Worm (Caenorhabditis elegans) whole organism, mixed stage, embryonic: Measurements from ENCODE around the gene ugt-9.

Experiments
- M03D4.4 ChIP-seq: sonication (generic microtip); optimal IDR thresholded peaks from 2 replicates; lab custom pipeline; 2017; ENCODE audit warnings: mild to moderate bottlenecking, missing genetic modification characterization, missing compliant biosample characterization
- bed-3 ChIP-seq: fragments of 200-800 bp; sonication (Bioruptor generic); optimal IDR thresholded peaks from 3 replicates; lab custom pipeline; 2018; ENCODE audit warnings: mild to moderate bottlenecking, missing genetic modification characterization, moderate library complexity, missing compliant biosample characterization
- blmp-1 ChIP-seq: fragments of 150-350 bp; optimal IDR thresholded peaks from 2 replicates; lab custom pipeline; 2014; ENCODE audit warnings: missing biosample characterization, missing genetic modification characterization
- ceh-39 ChIP-seq: fragments of 150-350 bp; optimal IDR thresholded peaks from 2 replicates; lab custom pipeline; 2014; ENCODE audit warnings: missing biosample characterization, missing genetic modification characterization
- ceh-43 ChIP-seq: fragments of 200-800 bp; sonication (Bioruptor generic); optimal IDR thresholded peaks from 2 replicates; lab custom pipeline; 2018; ENCODE audit warnings: mild to moderate bottlenecking, missing genetic modification characterization, moderate library complexity, missing compliant biosample characterization
- ces-1 ChIP-seq: fragments of 150-350 bp; optimal IDR thresholded peaks from 2 replicates; lab custom pipeline; 2014; ENCODE audit warnings: missing biosample characterization, missing genetic modification reagents, missing genetic modification characterization
- cnd-1 ChIP-seq: fragments of 200-800 bp; sonication (Bioruptor generic); optimal IDR thresholded peaks from 2 replicates; lab custom pipeline; 2018; ENCODE audit warnings: mild to moderate bottlenecking, missing genetic modification characterization, missing compliant biosample characterization
- drap-1 ChIP-seq: fragments of 200-800 bp; sonication (Bioruptor generic); optimal IDR thresholded peaks from 3 replicates; lab custom pipeline; 2018; ENCODE audit warnings: mild to moderate bottlenecking, missing genetic modification characterization, missing compliant biosample characterization
- elt-1 ChIP-seq: sonication (generic microtip); optimal IDR thresholded peaks from 2 replicates; lab custom pipeline; 2017; ENCODE audit warnings: missing genetic modification characterization, mild to moderate bottlenecking, missing compliant biosample characterization, antibody characterized with exemption, moderate library complexity, borderline replicate concordance; ENCODE audit not compliant: insufficient read depth
- flh-1 ChIP-seq: fragments of 200-800 bp; sonication (Bioruptor generic); optimal IDR thresholded peaks from 2 replicates; lab custom pipeline; 2018; ENCODE audit warnings: mild to moderate bottlenecking, missing genetic modification characterization, moderate library complexity, missing compliant biosample characterization
- hlh-1 ChIP-seq: fragments of 150-350 bp; optimal IDR thresholded peaks from 2 replicates; lab custom pipeline; 2014; ENCODE audit warnings: missing biosample characterization, missing genetic modification reagents, missing genetic modification characterization
- lin-32 ChIP-seq: fragments of 200-800 bp; sonication (Bioruptor generic); optimal IDR thresholded peaks from 2 replicates; lab custom pipeline; 2018; ENCODE audit warnings: mild to moderate bottlenecking, missing genetic modification characterization, missing compliant biosample characterization
- lsy-2 ChIP-seq: fragments of 150-350 bp; optimal IDR thresholded peaks from 2 replicates; lab custom pipeline; 2014; ENCODE audit warnings: missing biosample characterization, missing genetic modification characterization
- mab-5 ChIP-seq: fragments of 150-350 bp; optimal IDR thresholded peaks from 2 replicates; lab custom pipeline; 2014; ENCODE audit warnings: missing biosample characterization, missing genetic modification characterization
- mep-1 ChIP-seq: fragments of 150-350 bp; optimal IDR thresholded peaks from 2 replicates; lab custom pipeline; 2017; ENCODE audit warnings: missing biosample characterization, missing genetic modification reagents, missing genetic modification characterization, inconsistent platforms
- mls-2 ChIP-seq: sonication (generic microtip); optimal IDR thresholded peaks from 2 replicates; lab custom pipeline; 2016; ENCODE audit warnings: mild to moderate bottlenecking, missing genetic modification characterization, moderate library complexity, missing compliant biosample characterization
- nhr-237 ChIP-seq: fragments of 150-350 bp; optimal IDR thresholded peaks from 2 replicates; lab custom pipeline; 2014; ENCODE audit warnings: missing biosample characterization, missing genetic modification characterization
- nhr-76 ChIP-seq: sonication (generic microtip); optimal IDR thresholded peaks from 2 replicates; lab custom pipeline; 2017; ENCODE audit warnings: missing biosample characterization, missing genetic modification characterization
- pha-4 ChIP-seq: fragments of 150-350 bp; optimal IDR thresholded peaks from 2 replicates; lab custom pipeline; 2018; ENCODE audit warnings: missing biosample characterization, missing genetic modification reagents, missing genetic modification characterization
- sem-2 ChIP-seq: fragments of 200-800 bp; sonication (Bioruptor generic); optimal IDR thresholded peaks from 2 replicates; lab custom pipeline; 2018; ENCODE audit warnings: mild to moderate bottlenecking, missing genetic modification characterization, missing compliant biosample characterization
- snpc-4 ChIP-seq: fragments of 150-350 bp; optimal IDR thresholded peaks from 2 replicates; lab custom pipeline; 2014; ENCODE audit warnings: missing biosample characterization, missing genetic modification characterization
- sptf-1 ChIP-seq: sonication (generic microtip); optimal IDR thresholded peaks from 2 replicates; lab custom pipeline; 2017; ENCODE audit warnings: mild to moderate bottlenecking, missing genetic modification characterization, moderate library complexity, missing compliant biosample characterization
- unc-120 ChIP-seq: sonication (generic microtip); optimal IDR thresholded peaks from 2 replicates; lab custom pipeline; 2017; ENCODE audit warnings: missing genetic modification characterization, missing compliant biosample characterization; ENCODE audit not compliant: poor library complexity, severe bottlenecking
- unc-39 ChIP-seq: fragments of 150-350 bp; optimal IDR thresholded peaks from 2 replicates; lab custom pipeline; 2014; ENCODE audit warnings: missing biosample characterization, missing genetic modification characterization
- unc-62 ChIP-seq: fragments of 150-350 bp; optimal IDR thresholded peaks from 2 replicates; lab custom pipeline; 2014; ENCODE audit warnings: missing biosample characterization, missing genetic modification reagents, missing genetic modification characterization
- zip-8 ChIP-seq: fragments of 150-350 bp; optimal IDR thresholded peaks from 2 replicates; lab custom pipeline; 2014; ENCODE audit warnings: missing biosample characterization, missing genetic modification characterization
- ztf-11 ChIP-seq: fragments of 150-350 bp; optimal IDR thresholded peaks from 2 replicates; lab custom pipeline; 2014; ENCODE audit warnings: missing biosample characterization, missing genetic modification characterization

Gene ugt-9

DNA sequence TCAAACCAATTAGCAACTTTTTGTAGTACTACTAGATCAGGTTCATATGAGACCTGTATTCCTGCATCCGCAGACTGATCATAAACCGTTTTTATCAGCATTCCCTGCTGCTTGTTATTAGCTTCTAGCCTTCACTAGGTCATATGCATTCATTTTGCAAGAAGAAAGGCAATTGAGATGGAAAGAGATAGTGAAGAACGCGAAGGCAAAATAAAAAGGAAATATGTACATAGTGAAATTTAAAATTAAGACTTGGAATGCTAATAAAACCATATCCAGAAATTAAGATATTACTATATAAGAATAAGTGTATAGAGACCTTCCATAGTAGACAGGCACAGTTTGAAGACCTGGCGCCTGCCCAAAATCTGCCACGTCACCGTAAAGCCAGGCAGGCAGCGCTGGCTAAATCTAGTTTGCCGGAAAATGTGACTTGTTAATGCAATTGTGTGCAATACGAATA is 24.9 kb downstream of the ugt-9 start, which contains the start of the genes C02E7.8 and srh-23:
C02E7.8 (minus strand) TSS at position 101 of the 463 bp plus-strand sequence.
srh-23 (plus strand) TSS at position 413 of the 463 bp plus-strand sequence.
- no peak for TF ChIP-seq M03D4.4

DNA sequence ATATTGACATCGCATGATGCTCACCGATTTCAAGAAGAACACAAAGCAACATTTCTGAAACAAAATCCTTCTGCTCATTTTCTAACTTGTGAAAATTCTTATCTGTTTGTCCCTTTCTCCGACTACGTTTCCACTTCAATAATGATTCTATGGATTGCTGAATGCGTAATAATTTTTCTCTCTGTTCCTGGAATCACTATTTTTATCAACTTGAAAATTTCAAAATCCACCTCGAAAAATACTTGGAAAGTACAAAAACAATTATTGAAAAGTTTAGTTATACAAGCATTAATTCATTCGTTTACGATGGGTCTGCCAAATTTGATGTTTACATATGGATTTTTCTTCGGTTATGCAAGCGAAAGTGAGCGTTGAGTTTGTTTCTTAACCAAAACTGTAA is 26.2 kb downstream of the ugt-9 start, which contains the start of gene srh-22:
srh-22 (plus strand) TSS at position 301 of the 400 bp plus-strand sequence.
- TF ChIP-seq zip-8 (tag; lab: Kevin White, UChicago) (no peak), unc-39 (tag; lab: Kevin White, UChicago) (no peak), ceh-39 (tag; lab: Kevin White, UChicago) (no peak), ztf-11 (tag; lab: Kevin White, UChicago) (no peak)
- TF ChIP-seq, all 35 proteins: peak for 0

DNA sequence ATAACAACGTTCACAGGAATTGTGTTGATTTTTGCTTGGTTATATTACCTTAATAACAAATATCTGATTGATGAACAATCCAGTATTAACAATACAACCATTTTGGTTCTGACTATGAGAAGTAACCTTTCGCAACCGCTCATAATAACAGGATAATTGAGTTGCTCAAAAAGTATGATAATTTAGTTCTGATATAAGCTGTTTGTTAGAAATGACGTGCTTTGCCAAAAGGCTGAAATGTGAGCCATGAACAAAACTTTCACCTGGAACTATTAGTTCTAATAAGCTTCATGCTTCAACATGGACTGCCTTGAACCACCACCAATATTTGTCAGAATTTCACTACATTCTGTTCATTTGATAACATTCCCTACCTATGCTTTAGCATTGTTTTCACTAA is 28.8 kb downstream of the ugt-9 start, which contains the start of gene srh-20:
srh-20 (plus strand) TSS at position 301 of the 400 bp plus-strand sequence.
- no peak for TF ChIP-seq sem-2 (GFP tag; lab: Kevin White, UChicago)

DNA sequence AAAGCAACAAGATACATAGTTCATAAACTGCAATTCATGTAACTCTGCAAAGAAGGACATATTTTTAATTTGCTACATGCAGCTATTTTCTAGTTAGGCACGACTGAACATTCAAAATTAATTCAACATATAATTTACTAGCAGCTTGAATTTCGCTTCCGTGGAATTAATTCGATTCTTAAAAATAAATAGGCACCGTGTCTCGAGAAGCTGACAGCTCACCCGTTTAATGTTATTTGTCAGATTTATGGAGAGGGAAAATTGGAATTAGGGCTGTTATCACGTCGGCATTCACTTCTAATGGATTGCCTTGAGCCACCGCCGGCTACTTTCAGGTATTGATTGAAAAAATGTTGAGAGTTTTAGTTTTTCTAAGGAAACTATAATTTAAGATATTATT is 30.5 kb downstream of the ugt-9 start, which contains the start of gene srh-21:
srh-21 (plus strand) TSS at position 301 of the 400 bp plus-strand sequence.
- TF ChIP-seq zip-8 (tag; lab: Kevin White, UChicago) = no peak
- TF ChIP-seq mab-5 (tag; lab: Kevin White, UChicago) = no peak
- no peak for TF ChIP-seq bed-3 (GFP tag; lab: Kevin White, UChicago)
- no peak for TF ChIP-seq nhr-237
- TF ChIP-seq sptf-1 = no peak
- no peak for TF ChIP-seq unc-39 (tag; lab: Kevin White, UChicago)
- TF ChIP-seq drap-1 = no peak
- no peak for TF ChIP-seq hlh-1 (tag; lab: Kevin White, UChicago)
- no peak for TF ChIP-seq lsy-2 (tag; lab: Kevin White, UChicago)
- no peak for TF ChIP-seq elt-1 (tag; lab: Kevin White, UChicago)
- TF ChIP-seq unc-120 = no peak
- TF ChIP-seq mls-2 = no peak
- TF ChIP-seq nhr-76 (tag; lab: Kevin White, UChicago) = no peak
- TF ChIP-seq cnd-1 = no peak

DNA sequence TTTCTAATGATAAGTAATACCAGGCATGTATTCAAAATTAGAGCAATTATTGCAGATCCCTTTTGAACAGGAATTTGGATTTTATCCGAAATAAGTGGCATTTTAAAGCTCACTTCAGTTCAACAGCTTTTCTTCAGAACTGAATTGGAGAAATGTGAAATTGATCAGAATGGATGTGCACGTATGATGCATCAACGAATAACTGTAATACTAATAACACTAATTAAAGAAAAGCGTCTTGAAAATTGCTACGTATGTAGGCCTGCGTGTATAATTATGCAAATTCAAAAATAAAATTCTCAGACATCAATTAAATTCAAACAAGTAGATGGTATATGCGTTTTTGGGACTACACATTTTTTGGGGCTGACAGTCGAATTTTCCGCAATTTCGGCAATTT is 34.0 kb downstream of the ugt-9 start, which contains the start of gene str-205:
str-205 (minus strand) TSS at position 101 of the 400 bp plus-strand sequence.
- TF ChIP-seq bed-3 (GFP tag; lab: Kevin White, UChicago) (no peak), mab-5 (tag; lab: Kevin White, UChicago) (no peak), lsy-2 (tag; lab: Kevin White, UChicago) (no peak), blmp-1 (tag; lab: Kevin White, UChicago) (no peak), nhr-76 (tag; lab: Kevin White, UChicago) (no peak), ceh-43 (GFP tag; lab: Kevin White, UChicago) (no peak), zip-8 (tag; lab: Kevin White, UChicago) (no peak), unc-62 (GFP tag; lab: Kevin White, UChicago) (no peak), ceh-39 (tag; lab: Kevin White, UChicago) (no peak), elt-1 (tag; lab: Kevin White, UChicago) (no peak), ces-1 (no peak), pha-4 (tag; lab: Kevin White, UChicago) (no peak), mls-2 (no peak), mep-1 (tag; lab: Kevin White, UChicago) (no peak), snpc-4 (tag; lab: Kevin White, UChicago) (no peak), cnd-1 (no peak), hlh-1 (tag; lab: Kevin White, UChicago) (no peak)
- TF ChIP-seq, all 35 proteins: peak for 0

DNA sequence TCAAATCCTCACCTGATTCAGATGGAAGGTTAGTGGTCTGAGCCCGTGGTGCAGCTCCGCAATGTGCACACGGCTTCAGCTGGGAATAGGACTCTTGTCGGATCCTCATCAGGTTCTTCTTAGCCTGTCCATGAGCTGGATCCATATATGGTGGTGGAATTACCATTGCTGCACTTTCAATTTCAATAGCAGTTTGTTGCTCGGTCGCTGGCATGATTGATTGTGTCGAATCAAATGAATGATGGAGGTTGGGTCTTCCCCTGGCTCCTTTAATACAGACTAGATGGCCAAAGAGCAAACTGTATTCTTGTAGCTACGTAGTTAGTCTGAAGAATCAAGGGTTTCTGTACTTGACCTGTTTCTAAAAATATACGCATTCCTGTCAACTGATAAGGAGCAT is 37.0 kb downstream of the ugt-9 start, which contains the start of gene C02E7.10:
C02E7.10 (minus strand) TSS at position 232 of the 400 bp plus-strand sequence.
- TF ChIP-seq flh-1 (GFP tag; lab: Kevin White, UChicago) (no peak), lin-32 (GFP tag; lab: Kevin White, UChicago) (no peak), nhr-237 (no peak), cnd-1 (no peak), snpc-4 (tag; lab: Kevin White, UChicago) (no peak)
